Worm (Caenorhabditis elegans): ENCODE results near the gene C09F9.1.

C09F9.1 gene

DNA sequence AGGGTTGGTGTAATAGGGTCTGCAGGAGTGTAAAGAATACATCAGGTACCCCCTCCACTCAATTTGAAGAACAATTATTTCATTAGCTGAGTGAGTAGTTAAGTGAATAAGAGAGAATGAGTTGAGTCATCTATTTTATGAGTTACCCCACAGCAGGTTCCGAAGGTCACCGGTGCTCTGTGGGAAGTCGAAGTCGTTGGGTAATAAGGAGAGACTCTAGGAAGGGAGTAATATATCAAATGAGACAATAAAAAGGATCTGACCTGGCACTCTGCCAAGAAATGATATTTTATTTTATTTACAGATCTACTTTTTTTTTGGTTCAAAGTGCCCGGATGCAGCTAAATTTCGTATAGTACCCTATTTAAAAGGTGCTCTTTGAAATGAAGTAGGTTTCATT is at the start of gene C09F9.1:
C09F9.1 (plus strand) TSS at position 301 of the 400 bp plus-strand sequence.
- TF ChIP-seq nhr-2 (tag; optimal IDR thresholded peaks at IDR 0.05) (peak; percentile 70), ham-2 (GFP tag; optimal IDR thresholded peaks at IDR 0.05) (no peak)

DNA sequence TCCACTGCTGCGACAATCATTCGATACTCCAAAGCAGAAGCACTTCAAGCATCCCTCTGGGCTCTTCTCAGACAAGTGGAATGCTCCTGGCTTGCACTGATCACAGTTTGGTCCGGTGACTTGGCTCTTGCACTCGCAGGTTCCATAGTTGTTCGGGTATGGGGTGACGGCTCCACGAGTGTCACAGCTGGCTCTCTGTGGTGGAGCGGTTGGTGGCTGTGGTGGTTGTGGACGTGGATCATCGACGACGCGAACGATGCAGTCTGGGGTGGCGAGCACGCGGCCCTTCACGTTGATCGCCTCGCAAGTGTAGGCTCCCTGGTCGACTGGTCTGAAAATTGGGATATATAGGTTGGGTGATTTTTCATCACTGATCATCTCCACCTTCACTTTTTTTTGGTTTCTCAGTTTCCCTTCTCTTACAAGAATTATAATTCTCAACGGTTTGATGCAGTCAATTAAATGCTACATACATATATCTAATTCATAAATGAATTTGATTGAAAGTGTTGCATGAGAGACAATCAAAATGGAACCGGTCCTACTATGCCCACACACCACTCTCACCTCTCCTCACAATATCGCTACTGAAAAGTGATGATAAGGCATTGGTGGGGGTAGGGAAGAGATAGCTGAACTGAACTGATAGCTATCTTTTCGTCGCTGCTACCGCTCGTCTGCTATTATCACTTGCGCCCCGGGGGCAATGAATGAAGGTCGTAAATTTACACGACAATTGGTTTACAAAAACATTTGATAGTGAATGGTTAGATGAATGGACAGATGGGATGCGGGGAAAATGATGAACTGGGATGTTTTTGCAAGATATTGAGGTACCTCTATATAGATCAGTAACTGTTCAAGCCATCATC is 33.3 kb upstream of the C09F9.1 start:
- TF ChIP-seq ham-2 (GFP tag; optimal IDR thresholded peaks at IDR 0.05) (peak; percentile 36), elt-1 (tag; optimal IDR thresholded peaks at IDR 0.05; ENCODE audit: borderline replicate concordance, insufficient read depth) (no peak), unc-39 (tag; optimal IDR thresholded peaks at IDR 0.05) (no peak), blmp-1 (tag; optimal IDR thresholded peaks at IDR 0.05) (no peak), nhr-2 (tag; optimal IDR thresholded peaks at IDR 0.05) (no peak), cnd-1 (tag; optimal IDR thresholded peaks at IDR 0.05) (no peak), mab-5 (tag; optimal IDR thresholded peaks at IDR 0.05) (no peak), sptf-1 (tag; optimal IDR thresholded peaks at IDR 0.05) (no peak), ceh-43 (GFP tag; optimal IDR thresholded peaks at IDR 0.05) (no peak)

DNA sequence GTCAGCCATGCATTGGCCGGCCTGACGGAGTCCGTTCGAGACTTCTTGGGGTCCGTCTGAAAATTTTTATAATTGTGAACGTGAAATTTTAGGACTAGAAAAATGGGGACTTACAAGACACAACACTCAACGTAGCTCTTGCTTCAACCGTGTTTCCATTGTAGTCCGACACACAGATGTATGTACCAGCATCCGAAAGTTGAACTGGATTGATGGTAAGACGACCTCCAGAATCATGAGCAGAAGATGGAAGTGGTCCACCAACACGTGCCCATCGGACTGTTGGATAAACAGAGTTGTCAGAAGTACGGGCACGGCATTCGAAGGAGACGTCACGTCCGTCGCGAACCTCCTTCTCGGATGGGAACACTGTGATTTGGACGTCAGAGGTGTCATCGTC is 31.9 kb upstream of the C09F9.1 start:
- TF ChIP-seq sptf-1 (tag; optimal IDR thresholded peaks at IDR 0.05) (no peak), unc-39 (tag; optimal IDR thresholded peaks at IDR 0.05) (no peak), M03D4.4 (tag; optimal IDR thresholded peaks at IDR 0.05) (no peak), pha-4 (tag; optimal IDR thresholded peaks at IDR 0.05) (no peak), mep-1 (tag; optimal IDR thresholded peaks at IDR 0.05) (no peak), unc-120 (tag; optimal IDR thresholded peaks at IDR 0.05; ENCODE audit: poor library complexity, severe bottlenecking) (no peak), lin-32 (GFP tag; optimal IDR thresholded peaks at IDR 0.05) (no peak), sem-2 (GFP tag; optimal IDR thresholded peaks at IDR 0.05) (no peak), blmp-1 (tag; optimal IDR thresholded peaks at IDR 0.05) (no peak), mab-5 (tag; optimal IDR thresholded peaks at IDR 0.05) (no peak), cnd-1 (tag; optimal IDR thresholded peaks at IDR 0.05) (no peak), nhr-237 (tag; optimal IDR thresholded peaks at IDR 0.05) (no peak), snpc-4 (tag; optimal IDR thresholded peaks at IDR 0.05) (no peak), lsy-2 (tag; optimal IDR thresholded peaks at IDR 0.05) (no peak), lin-13 (tag; optimal IDR thresholded peaks at IDR 0.05) (no peak), bed-3 (GFP tag; optimal IDR thresholded peaks at IDR 0.05) (no peak), ceh-43 (GFP tag; optimal IDR thresholded peaks at IDR 0.05) (no peak)

DNA sequence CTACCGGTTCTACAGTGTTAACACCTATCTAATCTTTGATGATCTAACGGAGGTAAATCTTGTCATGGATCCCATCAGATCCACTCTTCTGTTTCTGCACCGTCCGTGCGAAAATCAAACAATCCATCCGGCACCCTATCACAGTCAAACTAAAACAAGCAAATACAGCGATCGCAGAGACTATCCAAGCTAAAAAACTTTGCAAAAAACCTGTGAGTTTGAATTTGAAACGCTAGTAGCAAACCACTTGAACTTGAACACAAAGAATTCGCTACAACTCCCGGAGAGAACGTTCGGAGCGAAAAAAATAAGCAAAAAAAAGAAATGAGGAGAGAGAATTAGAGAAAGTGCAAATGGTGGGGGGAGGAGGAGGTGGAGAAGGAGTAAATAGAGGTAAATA is 29.5 kb upstream of the C09F9.1 start:
- TF ChIP-seq ztf-11 (tag; optimal IDR thresholded peaks at IDR 0.05) (no peak), drap-1 (GFP tag; optimal IDR thresholded peaks at IDR 0.05) (no peak), nhr-28 (tag; optimal IDR thresholded peaks at IDR 0.05) (no peak), flh-1 (GFP tag; optimal IDR thresholded peaks at IDR 0.05) (no peak)

DNA sequence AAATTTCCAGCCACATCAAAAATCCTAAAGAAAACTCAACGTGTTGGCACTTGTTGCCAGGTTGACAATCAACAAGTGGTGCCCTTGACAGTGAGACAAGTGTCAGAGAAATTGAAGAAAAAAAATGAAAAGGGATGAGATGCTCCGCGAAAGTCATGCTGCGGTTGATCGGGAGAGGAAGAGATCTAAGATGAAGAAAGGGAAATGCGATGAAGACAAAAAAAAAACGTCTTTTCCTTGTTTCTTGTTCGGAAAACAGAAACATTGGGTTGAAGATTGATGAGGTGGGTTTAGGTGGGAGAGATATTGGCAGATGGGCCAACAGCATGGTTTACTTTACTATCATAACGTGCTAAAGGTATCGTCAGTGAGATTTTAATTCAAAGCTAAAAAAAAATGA is 28.0 kb upstream of the C09F9.1 start:
- TF ChIP-seq mep-1 (tag; optimal IDR thresholded peaks at IDR 0.05) (no peak), lin-32 (GFP tag; optimal IDR thresholded peaks at IDR 0.05) (no peak), elt-1 (tag; optimal IDR thresholded peaks at IDR 0.05; ENCODE audit: borderline replicate concordance, insufficient read depth) (no peak), nhr-76 (tag; optimal IDR thresholded peaks at IDR 0.05) (no peak), mls-2 (tag; optimal IDR thresholded peaks at IDR 0.05) (no peak), ceh-39 (tag; optimal IDR thresholded peaks at IDR 0.05) (no peak), lin-13 (tag; optimal IDR thresholded peaks at IDR 0.05) (no peak), flh-1 (GFP tag; optimal IDR thresholded peaks at IDR 0.05) (no peak), hlh-1 (tag; optimal IDR thresholded peaks at IDR 0.05) (no peak), nhr-2 (tag; optimal IDR thresholded peaks at IDR 0.05) (no peak), cnd-1 (tag; optimal IDR thresholded peaks at IDR 0.05) (no peak), ham-2 (GFP tag; optimal IDR thresholded peaks at IDR 0.05) (no peak), M03D4.4 (tag; optimal IDR thresholded peaks at IDR 0.05) (no peak), sem-2 (GFP tag; optimal IDR thresholded peaks at IDR 0.05) (no peak), ceh-43 (GFP tag; optimal IDR thresholded peaks at IDR 0.05) (no peak), ceh-83 (GFP tag; optimal IDR thresholded peaks at IDR 0.05) (no peak), nhr-237 (tag; optimal IDR thresholded peaks at IDR 0.05) (no peak), snpc-4 (tag; optimal IDR thresholded peaks at IDR 0.05) (no peak), pha-4 (tag; optimal IDR thresholded peaks at IDR 0.05) (no peak)

Data from whole organism, mixed stage, embryonic.